Fruit fly (Drosophila melanogaster): Measurements from ENCODE around the gene mIF2.
A peak's percentile ranks its signal among the peaks of the same experiment; 100 is the strongest.

Gene mIF2

dm6 chr3R:28568095-28568750 lies 23.6 kb upstream of the mIF2 start:
- TF ChIP-seq grn (GFP tag; optimal IDR thresholded peaks at IDR 0.05) (peak; percentile 51), CG7271 (tag; optimal IDR thresholded peaks at IDR 0.05) (no peak), Oli (tag; optimal IDR thresholded peaks at IDR 0.05) (no peak), MESR4 (GFP tag; optimal IDR thresholded peaks at IDR 0.05) (no peak), psq (GFP tag; optimal IDR thresholded peaks at IDR 0.05) (no peak), chinmo (GFP tag; IDR thresholded peaks at IDR 0.05; ENCODE audit: partially characterized antibody) (0 out of 4 replicates have a peak, but pooled peaks have one; percentile 40), CG12769 (tag; optimal IDR thresholded peaks at IDR 0.05) (peak; percentile 47), Nf-YC (tag; optimal IDR thresholded peaks at IDR 0.05) (no peak), Med (GFP tag) (peak; percentile 68), ken (GFP tag; IDR thresholded peaks at IDR 0.05) (0 out of 3 replicates have a peak, but pooled peaks have one; percentile 6), CG13894 (tag; optimal IDR thresholded peaks at IDR 0.05) (no peak), gcm (GFP tag; optimal IDR thresholded peaks at IDR 0.05) (no peak), sr (GFP tag; IDR thresholded peaks at IDR 0.05) (no peak), CG10366 (GFP tag; IDR thresholded peaks at IDR 0.05) (no peak), vfl (GFP tag; optimal IDR thresholded peaks at IDR 0.05) (no peak), Nf-YB (GFP tag; optimal IDR thresholded peaks at IDR 0.05) (no peak), CG8089 (GFP tag; optimal IDR thresholded peaks at IDR 0.05) (no peak), CG6654 (GFP tag; optimal IDR thresholded peaks at IDR 0.05) (no peak), CG4360 (GFP tag; IDR thresholded peaks at IDR 0.05) (no peak), tll (GFP tag; optimal IDR thresholded peaks at IDR 0.05) (peak in 1 of 2 experiments; percentile 27), NfI (GFP tag; optimal IDR thresholded peaks at IDR 0.05) (no peak), H2.0 (GFP tag; IDR thresholded peaks at IDR 0.05) (no peak), pros (GFP tag; optimal IDR thresholded peaks at IDR 0.05) (peak; percentile 37), fu2 (GFP tag; optimal IDR thresholded peaks at IDR 0.05) (no peak), gce (GFP tag; IDR thresholded peaks at IDR 0.05) (0 out of 3 replicates have a peak, but pooled peaks have one; percentile 20), CG7928 (GFP tag; optimal IDR thresholded peaks at IDR 0.05) (no peak), CG10543 (GFP tag; optimal IDR thresholded peaks at IDR 0.05) (peak; percentile 34), Xbp1 (GFP tag; optimal IDR thresholded peaks at IDR 0.05) (no peak), CG15696 (tag; optimal IDR thresholded peaks at IDR 0.05) (peak; percentile 5), slou (GFP tag; optimal IDR thresholded peaks at IDR 0.05) (no peak), CG15479 (GFP tag; optimal IDR thresholded peaks at IDR 0.05) (peak; percentile 95), CG15514 (GFP tag; optimal IDR thresholded peaks at IDR 0.05) (no peak), CG1603 (tag; optimal IDR thresholded peaks at IDR 0.05) (no peak), CG5180 (GFP tag; optimal IDR thresholded peaks at IDR 0.05) (no peak), Stat92E (GFP tag; optimal IDR thresholded peaks at IDR 0.05) (no peak), repo (GFP tag; optimal IDR thresholded peaks at IDR 0.05) (no peak)

- TF ChIP-seq vvl (GFP tag; IDR thresholded peaks at IDR 0.05) (0 out of 2 replicates have a peak, but pooled peaks have one; percentile 47), Deaf1 (tag; optimal IDR thresholded peaks at IDR 0.05) (peak; percentile 65), CG15479 (GFP tag; optimal IDR thresholded peaks at IDR 0.05) (peak; percentile 19), crol (GFP tag; IDR thresholded peaks at IDR 0.05) (peak; percentile 87), CG15073 (GFP tag; optimal IDR thresholded peaks at IDR 0.05) (no peak), CG10543 (GFP tag; optimal IDR thresholded peaks at IDR 0.05) (peak; percentile 66), CG14014 (GFP tag; IDR thresholded peaks at IDR 0.05) (no peak), otp (GFP tag; IDR thresholded peaks at IDR 0.05) (0 out of 3 replicates have a peak, but pooled peaks have one; percentile 16), bigmax (GFP tag; optimal IDR thresholded peaks at IDR 0.05) (peak; percentile 16), ase (GFP tag; IDR thresholded peaks at IDR 0.05) (no peak), ci (GFP tag; IDR thresholded peaks at IDR 0.05) (0 out of 3 replicates have a peak, but pooled peaks have one; percentile 41)
Measured at dm6 chr3R:28563531-28563930, 18.9 kb upstream of the mIF2 start.

All from whole organism, embryonic.